Worm (Caenorhabditis elegans) whole organism, L4/young adult: ENCODE results near the gene vab-8.

Experiments used
- W03F9.2 ChIP-seq: fragments of 150-350 bp; optimal IDR thresholded peaks from 2 replicates; lab custom pipeline; 2014; ENCODE audit warnings: missing biosample characterization, missing genetic modification characterization
- him-1 ChIP-seq: sonication (generic microtip); optimal IDR thresholded peaks from 2 replicates; lab custom pipeline; 2016; ENCODE audit warnings: missing genotype, missing genetic modification reagents, missing genetic modification characterization, missing compliant biosample characterization

ce11 chrV:12258922-12259321, 45.8 kb downstream of the vab-8 start, which contains the start of gene ugt-56:
- TF ChIP-seq W03F9.2 (tag; lab: Kevin White, UChicago) (no peak), him-1 (tag; lab: Kevin White, UChicago) (no peak)
